Fruit fly (Drosophila melanogaster): ENCODE measurements around the gene Mpp6.

Gene Mpp6

DNA sequence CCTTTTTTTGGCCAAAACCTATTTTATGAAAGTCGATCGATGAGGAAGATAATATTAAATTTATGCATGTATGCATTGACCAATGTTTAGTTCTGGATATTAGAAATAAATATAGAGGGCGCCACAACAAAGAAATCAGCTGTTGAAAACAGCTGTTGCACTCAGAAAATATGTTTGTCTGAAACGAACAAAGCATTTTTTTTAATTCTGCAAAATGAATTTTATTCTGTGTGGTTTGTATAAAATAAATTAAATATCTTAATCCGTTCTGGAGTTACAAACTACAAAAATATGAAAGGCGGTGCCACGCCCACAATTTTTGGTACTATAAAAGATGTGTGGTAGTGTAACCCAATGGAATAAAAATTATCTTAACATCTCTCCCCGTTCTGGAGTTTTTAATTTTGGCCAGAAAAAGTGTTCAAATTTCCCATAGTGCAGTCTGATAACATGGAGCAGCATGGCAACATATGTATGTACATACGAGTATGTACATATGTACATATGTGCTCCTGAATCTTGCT lies 47.3 kb upstream of the Mpp6 start:
- no peak for TF ChIP-seq Jra (GFP tag; optimal IDR thresholded peaks at IDR 0.05)
- TF ChIP-seq sv (GFP tag; optimal IDR thresholded peaks at IDR 0.05) = peak; percentile 53
- TF ChIP-seq br (GFP tag; optimal IDR thresholded peaks at IDR 0.05) = peak; percentile 20
- peak; percentile 37 for TF ChIP-seq Sp1 (GFP tag; optimal IDR thresholded peaks at IDR 0.05)
- TF ChIP-seq fru (GFP tag; optimal IDR thresholded peaks at IDR 0.05) = peak; percentile 40
- peak; percentile 26 for TF ChIP-seq rgr (GFP tag; optimal IDR thresholded peaks at IDR 0.05)
- TF ChIP-seq CG32264 (GFP tag; optimal IDR thresholded peaks at IDR 0.05) = no peak
- TF ChIP-seq h (GFP tag; optimal IDR thresholded peaks at IDR 0.05) = peak; percentile 31

DNA sequence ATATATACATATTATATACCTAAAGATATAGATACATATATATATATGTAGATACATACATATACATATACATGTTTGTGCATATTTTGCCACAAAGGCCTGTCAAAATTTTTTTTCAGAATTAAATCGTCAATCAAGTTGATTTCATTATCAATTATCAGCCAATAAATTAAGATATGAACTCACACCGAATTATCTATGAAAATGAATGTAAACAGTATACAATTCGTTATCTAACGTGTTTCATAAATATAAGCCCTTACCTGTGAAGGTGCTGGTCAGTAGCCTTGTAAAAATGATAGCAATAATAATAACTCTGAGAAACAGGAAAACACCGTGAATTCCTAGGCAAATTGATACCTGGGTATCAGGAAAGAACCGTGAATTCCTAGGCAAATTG lies 46.4 kb upstream of the Mpp6 start:
- no peak for TF ChIP-seq woc (GFP tag; optimal IDR thresholded peaks at IDR 0.05)
- no peak for TF ChIP-seq Hnf4 (GFP tag; optimal IDR thresholded peaks at IDR 0.05)
- TF ChIP-seq Hr83 (GFP tag; optimal IDR thresholded peaks at IDR 0.05; ENCODE audit: poor library complexity, severe bottlenecking) = no peak
- TF ChIP-seq Vsx2 (GFP tag; optimal IDR thresholded peaks at IDR 0.05; ENCODE audit: partially characterized antibody) = no peak
- no peak for TF ChIP-seq Sp1 (GFP tag; optimal IDR thresholded peaks at IDR 0.05)

DNA sequence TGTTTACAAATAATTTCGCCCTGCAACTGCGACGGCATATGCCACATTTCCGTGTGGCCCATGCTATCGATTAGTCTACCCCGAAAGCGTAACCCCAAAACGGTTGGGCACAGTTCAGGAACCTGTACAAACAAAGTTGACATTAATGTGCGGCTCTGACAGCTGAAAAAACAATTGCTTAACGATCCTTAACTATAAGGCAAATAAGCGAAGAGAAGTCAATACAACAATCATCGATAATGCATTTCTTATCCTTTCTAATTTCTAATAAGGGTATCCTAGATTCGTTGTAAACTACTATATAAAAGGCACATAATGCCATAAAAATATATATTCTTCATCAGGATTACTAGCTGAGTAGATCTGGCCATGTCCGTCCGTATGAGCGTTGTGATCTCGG lies 44.2 kb upstream of the Mpp6 start:
- TF ChIP-seq ey (GFP tag; optimal IDR thresholded peaks at IDR 0.05) (no peak), dmrt93B (GFP tag; optimal IDR thresholded peaks at IDR 0.05) (no peak), lola (GFP tag; optimal IDR thresholded peaks at IDR 0.05) (no peak), Dif (GFP tag; optimal IDR thresholded peaks at IDR 0.05; ENCODE audit: partially characterized antibody) (no peak), Sp1 (GFP tag; optimal IDR thresholded peaks at IDR 0.05) (no peak), foxo (GFP tag; optimal IDR thresholded peaks at IDR 0.05) (no peak)

DNA sequence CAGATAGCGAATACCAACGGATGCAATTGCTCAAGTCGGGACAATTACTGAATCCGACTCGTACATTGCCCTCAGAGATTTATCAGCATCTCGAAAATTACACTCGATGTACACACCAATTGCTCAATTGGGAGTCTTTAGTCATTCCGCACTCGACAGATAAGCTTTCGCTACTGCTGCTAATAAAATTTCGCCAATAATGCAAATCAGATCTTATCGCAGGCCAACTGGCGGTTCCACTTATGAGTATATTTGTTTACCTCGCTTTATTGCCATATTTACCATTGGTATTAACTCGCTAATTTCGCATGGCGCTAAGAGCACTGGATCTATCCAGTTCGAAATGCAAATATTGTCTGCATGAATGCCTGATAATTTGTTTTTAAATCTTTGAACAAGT lies 42.5 kb upstream of the Mpp6 start:
- TF ChIP-seq Vsx2 (GFP tag; optimal IDR thresholded peaks at IDR 0.05; ENCODE audit: partially characterized antibody) (no peak), ey (GFP tag; optimal IDR thresholded peaks at IDR 0.05) (no peak), Dfd (GFP tag; optimal IDR thresholded peaks at IDR 0.05) (no peak), br (GFP tag; optimal IDR thresholded peaks at IDR 0.05) (peak; percentile 51), Hr78 (GFP tag; optimal IDR thresholded peaks at IDR 0.05) (no peak), Hnf4 (GFP tag; optimal IDR thresholded peaks at IDR 0.05) (peak; percentile 41), tai (GFP tag; optimal IDR thresholded peaks at IDR 0.05) (peak; percentile 4), h (GFP tag; optimal IDR thresholded peaks at IDR 0.05) (no peak), Hr83 (GFP tag; optimal IDR thresholded peaks at IDR 0.05; ENCODE audit: poor library complexity, severe bottlenecking) (peak; percentile 31), psq (GFP tag; optimal IDR thresholded peaks at IDR 0.05) (peak; percentile 4), usp (GFP tag; optimal IDR thresholded peaks at IDR 0.05) (no peak), CG32264 (GFP tag; optimal IDR thresholded peaks at IDR 0.05) (peak; percentile 10), sv (GFP tag; optimal IDR thresholded peaks at IDR 0.05) (no peak), Rel (GFP tag; optimal IDR thresholded peaks at IDR 0.05) (no peak), Rel (tag; optimal IDR thresholded peaks at IDR 0.05) (peak; percentile 40)

DNA sequence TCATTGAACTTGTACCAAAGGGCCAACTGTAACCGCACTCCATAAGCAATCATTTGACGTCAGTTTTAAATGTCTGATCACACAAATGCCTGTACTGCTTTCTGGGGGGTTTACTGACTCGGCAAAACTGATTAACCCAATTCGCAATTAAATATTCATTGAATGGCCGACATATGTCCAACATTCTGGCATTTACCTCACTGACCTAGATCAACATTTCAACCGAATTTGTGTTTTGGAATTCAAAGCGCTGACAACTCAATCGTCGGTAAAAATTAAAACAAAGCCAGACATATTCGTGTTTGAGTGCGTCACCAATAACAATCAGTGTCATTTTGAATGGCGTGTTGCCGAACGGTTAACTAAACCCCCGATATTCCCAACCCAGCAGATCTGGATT lies 40.4 kb upstream of the Mpp6 start:
- TF ChIP-seq Mio (GFP tag; optimal IDR thresholded peaks at IDR 0.05) = no peak
- TF ChIP-seq OdsH (GFP tag; optimal IDR thresholded peaks at IDR 0.05) = no peak
- TF ChIP-seq rgr (GFP tag; optimal IDR thresholded peaks at IDR 0.05) = no peak
- TF ChIP-seq CG9705 (GFP tag; optimal IDR thresholded peaks at IDR 0.05) = no peak

DNA sequence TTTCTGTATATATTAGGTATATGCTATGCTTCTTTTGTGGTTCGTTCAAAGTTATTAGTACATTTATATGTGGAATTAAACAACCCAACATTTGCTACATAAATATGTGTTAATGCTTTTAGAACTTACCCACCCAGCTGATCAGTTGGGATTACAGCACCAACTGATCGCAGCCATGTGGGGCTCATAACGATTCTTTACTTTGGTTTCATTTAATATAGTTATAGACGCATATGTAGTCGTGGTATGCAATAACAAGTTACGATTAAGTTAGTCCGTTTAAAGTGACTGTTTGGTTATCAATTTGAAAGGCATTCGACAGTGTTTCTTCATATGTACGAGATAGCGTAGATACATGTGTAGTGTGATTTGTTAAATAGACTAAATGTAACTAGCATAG lies 20.3 kb upstream of the Mpp6 start:
- TF ChIP-seq GATAd (GFP tag; optimal IDR thresholded peaks at IDR 0.05) = no peak
- no peak for TF ChIP-seq dl (GFP tag; optimal IDR thresholded peaks at IDR 0.05; ENCODE audit: insufficient read depth in 1 of 2, partially characterized antibody in 2 of 2)
- no peak for TF ChIP-seq rgr (GFP tag; optimal IDR thresholded peaks at IDR 0.05)
- no peak for TF ChIP-seq Abd-B (GFP tag; optimal IDR thresholded peaks at IDR 0.05)
- TF ChIP-seq Hr83 (GFP tag; optimal IDR thresholded peaks at IDR 0.05; ENCODE audit: poor library complexity, severe bottlenecking) = no peak
